Worm (Caenorhabditis elegans) whole organism, L4/young adult: ENCODE measurements around the gene swd-2.2.

ENCODE experiments used
- W03F9.2 ChIP-seq: fragments of 150-350 bp; optimal IDR thresholded peaks from 2 replicates; lab custom pipeline; 2014; ENCODE audit warnings: missing biosample characterization, missing genetic modification characterization
- dao-5 ChIP-seq: sonication (generic microtip); optimal IDR thresholded peaks from 2 replicates; lab custom pipeline; 2016; ENCODE audit warnings: missing genotype, missing genetic modification characterization, moderate library complexity, missing compliant biosample characterization
- him-1 ChIP-seq: sonication (generic microtip); optimal IDR thresholded peaks from 2 replicates; lab custom pipeline; 2016; ENCODE audit warnings: missing genotype, missing genetic modification reagents, missing genetic modification characterization, missing compliant biosample characterization

DNA sequence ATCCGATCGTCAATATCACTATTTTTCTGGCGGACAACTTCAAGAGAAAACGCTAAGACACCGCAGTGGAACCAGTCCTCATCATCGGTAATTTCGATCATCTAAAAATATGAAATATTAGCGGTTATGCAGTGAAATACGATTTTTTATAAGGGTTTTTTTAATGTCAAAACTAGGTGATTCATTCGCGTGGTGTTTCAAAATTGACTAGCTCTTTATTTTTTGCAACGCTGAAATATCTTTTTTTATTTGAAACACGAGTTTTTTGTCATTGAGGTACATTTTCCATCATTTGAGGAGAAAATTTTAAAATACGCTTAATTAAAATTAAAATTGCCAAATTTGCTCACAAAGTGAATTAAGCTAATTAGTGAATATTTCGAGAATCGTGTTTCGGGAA lies 14.7 kb upstream of the swd-2.2 start, which contains the start of gene dsb-3:
- TF ChIP-seq him-1 (tag; lab: Kevin White, UChicago) (no peak), dao-5 (tag; lab: Kevin White, UChicago) (no peak), W03F9.2 (no peak)
